Worm (Caenorhabditis elegans) whole organism, late embryonic: Measurements from ENCODE around the gene glb-7.

Experiments
- C08G9.2 ChIP-seq: sonication (generic microtip); optimal IDR thresholded peaks from 2 replicates; lab custom pipeline; 2016; ENCODE audit warnings: mild to moderate bottlenecking, missing genetic modification characterization, moderate library complexity, missing compliant biosample characterization
- F13H6.1 ChIP-seq: sonication (generic microtip); optimal IDR thresholded peaks from 2 replicates; lab custom pipeline; 2016; ENCODE audit warnings: missing genetic modification characterization, missing compliant biosample characterization
- K02D7.2 ChIP-seq: sonication (generic microtip); optimal IDR thresholded peaks from 2 replicates; lab custom pipeline; 2017; ENCODE audit warnings: mild to moderate bottlenecking, missing genetic modification characterization, missing compliant biosample characterization
- K09A11.1 ChIP-seq: sonication (generic microtip); optimal IDR thresholded peaks from 2 replicates; lab custom pipeline; 2017; ENCODE audit warnings: antibody characterized with exemption, mild to moderate bottlenecking, missing genetic modification characterization, missing compliant biosample characterization; ENCODE audit not compliant: insufficient read depth
- T23F11.4 ChIP-seq: fragments of 200-800 bp; sonication (Bioruptor generic); optimal IDR thresholded peaks from 2 replicates; lab custom pipeline; 2018; ENCODE audit warnings: mild to moderate bottlenecking, missing genetic modification characterization, missing compliant biosample characterization
- ceh-14 ChIP-seq: sonication (generic microtip); optimal IDR thresholded peaks from 2 replicates; lab custom pipeline; 2016; ENCODE audit warnings: missing genotype, missing genetic modification characterization, missing compliant biosample characterization
- ceh-24 ChIP-seq: sonication (generic microtip); optimal IDR thresholded peaks from 2 replicates; lab custom pipeline; 2016; ENCODE audit warnings: mild to moderate bottlenecking, missing genetic modification characterization, missing compliant biosample characterization
- ceh-34 ChIP-seq: sonication (generic microtip); optimal IDR thresholded peaks from 2 replicates; lab custom pipeline; 2016; ENCODE audit warnings: mild to moderate bottlenecking, missing genetic modification characterization, missing compliant biosample characterization
- ceh-45 ChIP-seq: fragments of 200-800 bp; sonication (Bioruptor generic); IDR thresholded peaks from 2 replicates; pipeline ENCODE4 v1.3.6; 2022; ENCODE audit warnings: missing genetic modification reagents, missing genetic modification characterization, missing compliant biosample characterization
- ceh-48 ChIP-seq: sonication (generic microtip); optimal IDR thresholded peaks from 2 replicates; lab custom pipeline; 2016; ENCODE audit warnings: missing genetic modification characterization, inconsistent platforms, missing compliant biosample characterization
- ceh-6 ChIP-seq: fragments of 200-800 bp; sonication (Bioruptor generic); optimal IDR thresholded peaks from 2 replicates; lab custom pipeline; 2018; ENCODE audit warnings: mild to moderate bottlenecking, missing genetic modification characterization, missing compliant biosample characterization
- ceh-9 ChIP-seq: sonication (generic microtip); optimal IDR thresholded peaks from 2 replicates; lab custom pipeline; 2016; ENCODE audit warnings: mild to moderate bottlenecking, missing genetic modification characterization, inconsistent platforms, missing compliant biosample characterization
- che-1 ChIP-seq: sonication (generic microtip); optimal IDR thresholded peaks from 2 replicates; lab custom pipeline; 2016; ENCODE audit warnings: mild to moderate bottlenecking, missing genetic modification characterization, missing compliant biosample characterization
- dve-1 ChIP-seq: sonication (generic microtip); optimal IDR thresholded peaks from 2 replicates; lab custom pipeline; 2017; ENCODE audit warnings: antibody characterized with exemption, mild to moderate bottlenecking, missing genetic modification characterization, missing compliant biosample characterization
- gmeb-2 ChIP-seq: sonication (generic microtip); optimal IDR thresholded peaks from 2 replicates; lab custom pipeline; 2016; ENCODE audit warnings: missing genetic modification characterization, inconsistent platforms, missing compliant biosample characterization
- hlh-15 ChIP-seq: sonication (generic microtip); optimal IDR thresholded peaks from 2 replicates; lab custom pipeline; 2016; ENCODE audit warnings: missing genetic modification characterization, missing compliant biosample characterization
- hlh-8 ChIP-seq: sonication (generic microtip); optimal IDR thresholded peaks from 2 replicates; lab custom pipeline; 2016; ENCODE audit warnings: missing genotype, missing genetic modification characterization, missing compliant biosample characterization
- pqm-1 ChIP-seq: sonication (generic microtip); optimal IDR thresholded peaks from 2 replicates; lab custom pipeline; 2016; ENCODE audit warnings: missing genetic modification characterization, missing compliant biosample characterization
- sox-2 ChIP-seq: fragments of 200-800 bp; sonication (Bioruptor generic); IDR thresholded peaks from 2 replicates; pipeline ENCODE4 v1.3.6; 2022; ENCODE audit warnings: missing genetic modification reagents, missing genetic modification characterization, missing compliant biosample characterization
- syd-9 ChIP-seq: sonication (generic microtip); optimal IDR thresholded peaks from 2 replicates; lab custom pipeline; 2016; ENCODE audit warnings: mild to moderate bottlenecking, missing genetic modification characterization, moderate library complexity, missing compliant biosample characterization
- unc-3 ChIP-seq, 2 experiments: fragments of 200-800 bp in 1 of 2; sonication (Bioruptor generic) in 1 of 2; sonication (generic microtip) in 1 of 2; conservative IDR thresholded peaks in 1 of 2; optimal IDR thresholded peaks in 1 of 2; 2 replicates each; pipeline versions ENCODE4 v1.3.6 to Lab custom; 2016 to 2022; ENCODE audit warnings: missing compliant biosample characterization in 2 of 2, missing genetic modification characterization in 2 of 2, missing genetic modification reagents in 1 of 2
- unc-42 ChIP-seq: sonication (generic microtip); optimal IDR thresholded peaks from 2 replicates; lab custom pipeline; 2016; ENCODE audit warnings: missing genotype, missing genetic modification characterization, missing compliant biosample characterization
- unc-55 ChIP-seq: sonication (generic microtip); optimal IDR thresholded peaks from 2 replicates; lab custom pipeline; 2017; ENCODE audit warnings: missing biosample characterization, missing genetic modification reagents, missing genetic modification characterization
- zip-5 ChIP-seq: sonication (generic microtip); optimal IDR thresholded peaks from 2 replicates; lab custom pipeline; 2016; ENCODE audit warnings: missing genetic modification characterization, missing compliant biosample characterization

The glb-7 gene

DNA sequence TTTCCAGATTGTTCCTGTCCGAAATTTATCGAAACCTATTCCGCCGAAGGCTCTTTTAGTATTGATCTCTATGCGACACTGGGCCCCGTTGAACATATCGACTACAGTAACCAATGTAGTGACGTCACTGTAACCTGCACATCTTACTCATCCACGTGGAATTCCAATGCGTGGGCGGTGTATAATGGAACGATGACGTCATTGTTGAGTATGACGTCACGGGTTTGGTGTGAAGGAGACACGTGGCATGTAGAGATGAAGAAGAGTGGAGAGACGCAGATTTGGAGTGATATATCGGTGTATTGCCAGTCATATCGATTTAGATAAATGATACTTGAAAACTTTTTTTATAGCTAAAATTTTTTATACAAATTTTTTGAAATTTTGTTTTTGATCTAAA is 47.7 kb downstream of the glb-7 start:
- TF ChIP-seq ceh-9 (tag; lab: Kevin White, UChicago): no peak
- TF ChIP-seq ceh-48 (tag; lab: Kevin White, UChicago): no peak
- no peak for TF ChIP-seq che-1 (tag; lab: Kevin White, UChicago)
- no peak for TF ChIP-seq dve-1 (tag; lab: Kevin White, UChicago)
- no peak for TF ChIP-seq zip-5 (tag; lab: Kevin White, UChicago)
- no peak for TF ChIP-seq C08G9.2 (tag; lab: Kevin White, UChicago)
- TF ChIP-seq hlh-15 (tag; lab: Kevin White, UChicago): no peak
- no peak for TF ChIP-seq sox-2 (GFP tag; lab: Robert Waterston, UW)
- TF ChIP-seq gmeb-2: no peak
- no peak for TF ChIP-seq pqm-1
- no peak for TF ChIP-seq T23F11.4
- no peak for TF ChIP-seq unc-55 (GFP tag; lab: Kevin White, UChicago)
- no peak for TF ChIP-seq ceh-34 (tag; lab: Kevin White, UChicago)
- TF ChIP-seq ceh-14 (tag; lab: Kevin White, UChicago): no peak
- no peak for TF ChIP-seq ceh-24 (tag; lab: Kevin White, UChicago)
- TF ChIP-seq K09A11.1 (tag; lab: Kevin White, UChicago): no peak

DNA sequence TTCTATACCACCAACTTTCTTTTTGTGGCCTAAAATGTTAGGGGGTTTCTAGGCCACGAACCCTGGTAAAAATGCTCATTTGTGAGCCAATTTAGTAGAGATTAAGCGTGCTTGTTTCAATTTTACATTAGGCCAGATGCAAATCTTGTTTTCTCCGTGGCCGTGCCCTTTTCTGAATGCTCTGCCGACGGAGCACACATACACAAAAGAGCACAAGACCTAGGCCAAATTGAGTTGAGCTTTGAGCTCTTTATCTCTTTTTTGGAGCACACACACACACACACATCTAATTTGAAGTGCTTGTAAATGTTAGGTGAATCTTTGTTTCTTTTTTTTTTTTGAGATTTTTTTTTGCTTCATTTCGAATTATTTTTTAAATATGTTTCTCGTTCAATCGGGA is 50.3 kb downstream of the glb-7 start:
- TF ChIP-seq ceh-45: no peak
- TF ChIP-seq K09A11.1 (tag; lab: Kevin White, UChicago): no peak
- TF ChIP-seq K02D7.2 (tag; lab: Kevin White, UChicago): no peak
- no peak for TF ChIP-seq ceh-6 (GFP tag; lab: Kevin White, UChicago)
- no peak for TF ChIP-seq F13H6.1
- TF ChIP-seq syd-9 (tag; lab: Kevin White, UChicago): no peak
- TF ChIP-seq unc-42 (tag; lab: Kevin White, UChicago): peak; percentile 80

DNA sequence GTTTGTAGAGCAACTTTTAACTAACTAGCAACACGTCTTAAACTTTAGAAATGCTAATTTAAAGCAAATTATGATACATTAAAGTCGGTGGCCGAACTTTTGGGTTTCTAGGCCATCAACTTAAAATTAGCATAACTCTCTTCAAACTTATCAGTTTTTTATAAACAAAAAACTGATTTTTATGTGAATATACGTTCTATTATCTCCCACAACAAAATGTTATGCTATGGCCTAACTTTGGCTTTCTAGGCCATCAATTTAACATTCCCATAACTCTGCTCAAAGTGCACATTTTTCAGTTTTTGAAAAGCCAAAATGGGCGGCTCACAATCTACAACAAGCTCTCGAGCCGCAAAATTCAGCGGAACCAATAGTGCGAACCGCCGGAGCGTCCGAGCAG is 52.7 kb downstream of the glb-7 start, which contains the start of gene C54E4.1:
C54E4.1 (plus strand) TSS at position 301 of the 400 bp plus-strand sequence.
- TF ChIP-seq hlh-8: no peak
- TF ChIP-seq unc-3 (GFP tag; conservative IDR thresholded peaks at IDR 0.05; lab: Robert Waterston, UW): no peak
- no peak for TF ChIP-seq unc-3 (tag; optimal IDR thresholded peaks at IDR 0.05; lab: Kevin White, UChicago)
